Fruit fly (Drosophila melanogaster) whole organism: ENCODE data around the gene crb.

Source experiments
- CG8478 ChIP-seq: fragments of >200 bp; optimal IDR thresholded peaks from 2 replicates; lab custom pipeline; 2018; ENCODE audit warnings: inconsistent platforms
- Dll ChIP-seq: fragments of >200 bp; optimal IDR thresholded peaks from 2 replicates; lab custom pipeline; 2017
- EcR ChIP-seq, 2 experiments: fragments of >200 bp; optimal IDR thresholded peaks; 2 replicates each; lab custom pipeline; 2017; ENCODE audit warnings: missing biosample characterization in 2 of 2, missing genetic modification characterization in 2 of 2, missing genetic modification reagents in 2 of 2
- pan ChIP-seq: fragments of >200 bp; optimal IDR thresholded peaks from 2 replicates; lab custom pipeline; 2017
- psq ChIP-seq: fragments of >200 bp; optimal IDR thresholded peaks from 2 replicates; lab custom pipeline; 2017
- usp ChIP-seq: fragments of >200 bp; optimal IDR thresholded peaks from 2 replicates; lab custom pipeline; 2017; ENCODE audit warnings: missing biosample characterization, missing genetic modification characterization, mixed read lengths

crb gene

dm6 chr3R:24294784-24295555, at the start of gene crb:
Gene crb, plus strand, starts transcription at chr3R:24295078.
- TF ChIP-seq pan (lab: Kevin White, UChicago), result no peak
- TF ChIP-seq psq (lab: Kevin White, UChicago), result no peak
- no peak for TF ChIP-seq EcR (GFP tag; optimal IDR thresholded peaks at IDR 0.05; lab: Kevin White, UChicago)
- no peak for TF ChIP-seq usp (GFP tag; lab: Kevin White, UChicago)
- TF ChIP-seq Dll (lab: Kevin White, UChicago), result no peak
- no peak for TF ChIP-seq CG8478

dm6 chr3R:24252494-24252893, 42.4 kb upstream of the crb start, which contains the start of gene beta-PheRS:
Gene beta-PheRS, minus strand, starts transcription at chr3R:24252679.
- TF ChIP-seq pan (lab: Kevin White, UChicago) (no peak), EcR (GFP tag; optimal IDR thresholded peaks at IDR 0.05; lab: Kevin White, UChicago) (no peak)

dm6 chr3R:24258333-24258732, 36.5 kb upstream of the crb start:
- TF ChIP-seq CG8478 (no peak), psq (lab: Kevin White, UChicago) (no peak), usp (GFP tag; lab: Kevin White, UChicago) (no peak), Dll (lab: Kevin White, UChicago) (no peak)

dm6 chr3R:24259278-24260040, 35.4 kb upstream of the crb start:
- TF ChIP-seq Dll (lab: Kevin White, UChicago), result peak; percentile 81
- no peak for TF ChIP-seq pan (lab: Kevin White, UChicago)

- TF ChIP-seq EcR (GFP tag; optimal IDR thresholded peaks at IDR 0.05; lab: Kevin White, UChicago) (no peak), pan (lab: Kevin White, UChicago) (no peak), CG8478 (no peak), Dll (lab: Kevin White, UChicago) (no peak), usp (GFP tag; lab: Kevin White, UChicago) (no peak), psq (lab: Kevin White, UChicago) (no peak)
These were observed 34.9 kb upstream of the crb start for dm6 chr3R:24260041-24260379.

dm6 chr3R:24260411-24260810, 34.5 kb upstream of the crb start:
- TF ChIP-seq usp (GFP tag; lab: Kevin White, UChicago), result no peak
- TF ChIP-seq EcR (GFP tag; optimal IDR thresholded peaks at IDR 0.05; lab: Kevin White, UChicago), result no peak
- TF ChIP-seq CG8478, result no peak
- no peak for TF ChIP-seq pan (lab: Kevin White, UChicago)
- TF ChIP-seq psq (lab: Kevin White, UChicago), result no peak
- TF ChIP-seq Dll (lab: Kevin White, UChicago), result no peak

- TF ChIP-seq pan (lab: Kevin White, UChicago) (no peak), Dll (lab: Kevin White, UChicago) (no peak), psq (lab: Kevin White, UChicago) (no peak), usp (GFP tag; lab: Kevin White, UChicago) (no peak), EcR (GFP tag; optimal IDR thresholded peaks at IDR 0.05; lab: Kevin White, UChicago) (no peak), CG8478 (no peak)
These were observed 33.4 kb upstream of the crb start for dm6 chr3R:24261380-24262021.

- TF ChIP-seq CG8478 (no peak), usp (GFP tag; lab: Kevin White, UChicago) (no peak), Dll (lab: Kevin White, UChicago) (no peak), psq (lab: Kevin White, UChicago) (no peak), EcR (GFP tag; optimal IDR thresholded peaks at IDR 0.05; lab: Kevin White, UChicago) (no peak), pan (lab: Kevin White, UChicago) (no peak)
These were observed 32.0 kb upstream of the crb start for dm6 chr3R:24262923-24263322.

dm6 chr3R:24263588-24264413, 31.1 kb upstream of the crb start:
- TF ChIP-seq Dll (lab: Kevin White, UChicago) (no peak), pan (lab: Kevin White, UChicago) (no peak), psq (lab: Kevin White, UChicago) (no peak), EcR (GFP tag; optimal IDR thresholded peaks at IDR 0.05; lab: Kevin White, UChicago) (no peak), usp (GFP tag; lab: Kevin White, UChicago) (no peak), CG8478 (no peak)

dm6 chr3R:24264414-24265363, 30.2 kb upstream of the crb start:
- TF ChIP-seq EcR (GFP tag; optimal IDR thresholded peaks at IDR 0.05; lab: Kevin White, UChicago), result no peak
- TF ChIP-seq usp (GFP tag; lab: Kevin White, UChicago), result no peak
- TF ChIP-seq pan (lab: Kevin White, UChicago), result no peak
- TF ChIP-seq Dll (lab: Kevin White, UChicago), result no peak
- TF ChIP-seq psq (lab: Kevin White, UChicago), result no peak
- no peak for TF ChIP-seq CG8478
